Worm (Caenorhabditis elegans): ENCODE results near the gene F10G7.12.

- TF ChIP-seq ztf-23 (GFP tag; IDR thresholded peaks at IDR 0.05) (no peak), flt-1 (GFP tag; IDR thresholded peaks at IDR 0.05) (no peak), tab-1 (GFP tag; IDR thresholded peaks at IDR 0.05) (no peak), T22C8.4 (GFP tag; IDR thresholded peaks at IDR 0.05) (no peak), ztf-29 (GFP tag; IDR thresholded peaks at IDR 0.05) (no peak), klf-2 (GFP tag; conservative IDR thresholded peaks at IDR 0.05) (no peak), ref-1 (GFP tag; conservative IDR thresholded peaks at IDR 0.05) (no peak), cog-1 (tag; optimal IDR thresholded peaks at IDR 0.05) (no peak), med-1 (GFP tag; optimal IDR thresholded peaks at IDR 0.05; ENCODE audit: insufficient read depth) (no peak)
These were observed 21.2 kb downstream of the F10G7.12 start for ce11 chrII:4710813-4711212.
